Fruit fly (Drosophila melanogaster) whole organism, embryonic: ENCODE measurements around the gene CG4854.

Experiments used
- CG10979 ChIP-seq: fragments of 200-800 bp; sonication (Bioruptor generic); optimal IDR thresholded peaks from 2 replicates; lab custom pipeline; 2018; ENCODE audit warnings: missing biosample characterization, mild to moderate bottlenecking, missing genetic modification characterization, moderate library complexity
- CG11085 ChIP-seq: fragments of 200-800 bp; sonication (Bioruptor generic); IDR thresholded peaks from 2 replicates; pipeline ENCODE4 v1.3.6; 2022; ENCODE audit warnings: missing biosample characterization, missing genetic modification characterization
- CG11560 ChIP-seq: fragments of 200-800 bp; sonication (Bioruptor generic); IDR thresholded peaks from 3 replicates; pipeline ENCODE4 v1.3.6; 2022; ENCODE audit warnings: missing biosample characterization, missing genetic modification characterization
- CG12219 ChIP-seq: fragments of 200-800 bp; sonication (Bioruptor generic); optimal IDR thresholded peaks from 3 replicates; lab custom pipeline; 2018; ENCODE audit warnings: missing biosample characterization, mild to moderate bottlenecking, missing genetic modification characterization
- CG13123 ChIP-seq: fragments of 200-800 bp; sonication (Bioruptor generic); optimal IDR thresholded peaks from 2 replicates; lab custom pipeline; 2016; ENCODE audit warnings: missing biosample characterization, missing genetic modification characterization
- CG13775 ChIP-seq: fragments of 200-800 bp; sonication (Bioruptor generic); optimal IDR thresholded peaks from 3 replicates; lab custom pipeline; 2017; ENCODE audit warnings: missing biosample characterization, mild to moderate bottlenecking, missing genetic modification characterization
- CG14667 ChIP-seq: fragments of 200-800 bp; sonication (Bioruptor generic); IDR thresholded peaks from 2 replicates; pipeline ENCODE4 v1.3.6; 2022; ENCODE audit warnings: missing biosample characterization, missing genetic modification characterization
- CG14710 ChIP-seq: fragments of 200-800 bp; sonication (Bioruptor generic); optimal IDR thresholded peaks from 3 replicates; lab custom pipeline; 2019; ENCODE audit warnings: missing biosample characterization, mild to moderate bottlenecking, missing genetic modification characterization, moderate library complexity
- CG15479 ChIP-seq: fragments of 200-800 bp; sonication (Bioruptor generic); optimal IDR thresholded peaks from 3 replicates; lab custom pipeline; 2019; ENCODE audit warnings: missing biosample characterization, mild to moderate bottlenecking, missing genetic modification characterization, moderate library complexity
- CG17612 ChIP-seq: fragments of 200-800 bp; sonication (Bioruptor generic); IDR thresholded peaks from 2 replicates; pipeline ENCODE4 v1.3.6; 2022; ENCODE audit warnings: missing biosample characterization, missing genetic modification characterization
- CG18764 ChIP-seq: fragments of 200-800 bp; sonication (Bioruptor generic); optimal IDR thresholded peaks from 3 replicates; lab custom pipeline; 2016; ENCODE audit warnings: missing biosample characterization, missing genetic modification characterization
- CG2199 ChIP-seq: fragments of 200-800 bp; sonication (Bioruptor generic); IDR thresholded peaks from 3 replicates; pipeline ENCODE4 v1.3.6; 2022; ENCODE audit warnings: missing biosample characterization, missing genetic modification characterization
- CG2678 ChIP-seq: fragments of 200-800 bp; sonication (Bioruptor generic); optimal IDR thresholded peaks from 3 replicates; lab custom pipeline; 2019; ENCODE audit warnings: missing biosample characterization, mild to moderate bottlenecking, missing genetic modification characterization, moderate library complexity
- CG30020 ChIP-seq: fragments of 200-800 bp; optimal IDR thresholded peaks from 2 replicates; lab custom pipeline; 2019; ENCODE audit warnings: missing biosample characterization, mild to moderate bottlenecking, missing genetic modification characterization, moderate library complexity
- CG30431 ChIP-seq: fragments of 200-800 bp; sonication (Bioruptor generic); optimal IDR thresholded peaks from 2 replicates; lab custom pipeline; 2017; ENCODE audit warnings: missing biosample characterization, missing genetic modification characterization
- CG32532 ChIP-seq: fragments of 200-800 bp; sonication (Bioruptor generic); IDR thresholded peaks from 2 replicates; pipeline ENCODE4 v1.3.6; 2022; ENCODE audit warnings: missing biosample characterization, missing genetic modification characterization
- CG32767 ChIP-seq: fragments of 200-800 bp; sonication (Bioruptor generic); IDR thresholded peaks from 2 replicates; pipeline ENCODE4 v1.3.6; 2022; ENCODE audit warnings: missing biosample characterization, missing genetic modification characterization
- CG6683 ChIP-seq: fragments of 200-800 bp; sonication (Bioruptor generic); optimal IDR thresholded peaks from 2 replicates; lab custom pipeline; 2017; ENCODE audit warnings: missing biosample characterization, mild to moderate bottlenecking, missing genetic modification characterization, missing genetic modification reagents
- CG6854 ChIP-seq: fragments of 200-800 bp; sonication (Bioruptor generic); optimal IDR thresholded peaks from 3 replicates; lab custom pipeline; 2017; ENCODE audit warnings: missing biosample characterization, mild to moderate bottlenecking, missing genetic modification characterization
- CG7556 ChIP-seq: fragments of 200-800 bp; sonication (Bioruptor generic); optimal IDR thresholded peaks from 2 replicates; lab custom pipeline; 2017; ENCODE audit warnings: missing biosample characterization, mild to moderate bottlenecking, missing genetic modification characterization
- CG7745 ChIP-seq: fragments of 200-800 bp; sonication (Bioruptor generic); optimal IDR thresholded peaks from 2 replicates; lab custom pipeline; 2018; ENCODE audit warnings: missing biosample characterization, mild to moderate bottlenecking, missing genetic modification characterization, moderate library complexity
- CG7839 ChIP-seq: fragments of 200-800 bp; sonication (Bioruptor generic); optimal IDR thresholded peaks from 3 replicates; lab custom pipeline; 2018; ENCODE audit warnings: missing biosample characterization, mild to moderate bottlenecking, missing genetic modification characterization, moderate library complexity
- CG8089 ChIP-seq: fragments of 200-800 bp; sonication (Bioruptor generic); optimal IDR thresholded peaks from 3 replicates; lab custom pipeline; 2016; ENCODE audit warnings: missing biosample characterization, missing genetic modification characterization
- CG9437 ChIP-seq: fragments of 200-800 bp; sonication (Bioruptor generic); optimal IDR thresholded peaks from 2 replicates; lab custom pipeline; 2018; ENCODE audit warnings: missing biosample characterization, mild to moderate bottlenecking, missing genetic modification characterization
- CG9817 ChIP-seq: fragments of 200-800 bp; sonication (Bioruptor generic); optimal IDR thresholded peaks from 2 replicates; lab custom pipeline; 2018; ENCODE audit warnings: missing biosample characterization, mild to moderate bottlenecking, missing genetic modification characterization, moderate library complexity
- CHES-1-like ChIP-seq: fragments of 200-800 bp; sonication (Bioruptor generic); optimal IDR thresholded peaks from 2 replicates; lab custom pipeline; 2016; ENCODE audit warnings: missing biosample characterization, missing genetic modification characterization
- Camta ChIP-seq: fragments of 200-800 bp; sonication (Bioruptor generic); optimal IDR thresholded peaks from 2 replicates; lab custom pipeline; 2016; ENCODE audit warnings: missing biosample characterization, missing genetic modification characterization
- Dip2 ChIP-seq: fragments of 200-800 bp; sonication (Bioruptor generic); IDR thresholded peaks from 2 replicates; pipeline ENCODE4 v1.3.6; 2022; ENCODE audit warnings: missing biosample characterization, missing genetic modification characterization
- Ets65A ChIP-seq: fragments of 200-800 bp; sonication (Bioruptor generic); peaks from one replicate; lab custom pipeline; 2016; ENCODE audit warnings: missing biosample characterization, missing genetic modification characterization
- H2.0 ChIP-seq: fragments of 200-800 bp; sonication (Bioruptor generic); IDR thresholded peaks from 2 replicates; pipeline ENCODE4 v1.3.6; 2022; ENCODE audit warnings: missing biosample characterization, missing genetic modification characterization
- HLH54F ChIP-seq: fragments of 200-800 bp; sonication (Bioruptor generic); optimal IDR thresholded peaks from 3 replicates; lab custom pipeline; 2016; ENCODE audit warnings: missing biosample characterization, missing genetic modification characterization
- Hr3 ChIP-seq: fragments of 200-800 bp; sonication (Bioruptor generic); optimal IDR thresholded peaks from 3 replicates; lab custom pipeline; 2016; ENCODE audit warnings: missing biosample characterization, missing genetic modification characterization
- MBD-R2 ChIP-seq: fragments of 200-800 bp; sonication (Bioruptor generic); IDR thresholded peaks from 2 replicates; pipeline ENCODE4 v1.3.6; 2022; ENCODE audit warnings: missing biosample characterization, missing genetic modification characterization
- NFAT ChIP-seq: fragments of 200-800 bp; sonication (Bioruptor generic); IDR thresholded peaks from 2 replicates; pipeline ENCODE4 v1.3.6; 2022; ENCODE audit warnings: missing biosample characterization, missing genetic modification characterization
- Nf-YB ChIP-seq: fragments of 200-800 bp; sonication (Bioruptor generic); optimal IDR thresholded peaks from 3 replicates; lab custom pipeline; 2019; ENCODE audit warnings: missing biosample characterization, mild to moderate bottlenecking, missing genetic modification characterization, moderate library complexity
- Ptx1 ChIP-seq: fragments of 200-800 bp; sonication (Bioruptor generic); IDR thresholded peaks from 2 replicates; pipeline ENCODE4 v1.3.6; 2022; ENCODE audit warnings: missing biosample characterization, missing genetic modification characterization
- Six4 ChIP-seq: fragments of 200-800 bp; sonication (Bioruptor generic); optimal IDR thresholded peaks from 2 replicates; lab custom pipeline; 2016; ENCODE audit warnings: missing biosample characterization, missing genetic modification characterization
- caup ChIP-seq: fragments of 200-800 bp; sonication (Bioruptor generic); optimal IDR thresholded peaks from 3 replicates; lab custom pipeline; 2017; ENCODE audit warnings: missing biosample characterization, mild to moderate bottlenecking, missing genetic modification characterization, moderate library complexity; ENCODE audit not compliant: severe bottlenecking
- chn ChIP-seq: fragments of 200-800 bp; sonication (Bioruptor generic); optimal IDR thresholded peaks from 2 replicates; lab custom pipeline; 2016; ENCODE audit warnings: missing biosample characterization, missing genetic modification characterization
- ci ChIP-seq: fragments of 200-800 bp; sonication (Bioruptor generic); IDR thresholded peaks from 3 replicates; pipeline ENCODE4 v1.3.6; 2022; ENCODE audit warnings: missing biosample characterization, missing genetic modification characterization
- fd96Cb ChIP-seq: fragments of 200-800 bp; sonication (Bioruptor generic); optimal IDR thresholded peaks from 2 replicates; lab custom pipeline; 2018; ENCODE audit warnings: missing biosample characterization, mild to moderate bottlenecking, missing genetic modification characterization, moderate library complexity
- mam ChIP-seq: fragments of 200-800 bp; sonication (Bioruptor generic); optimal IDR thresholded peaks from 3 replicates; lab custom pipeline; 2016; ENCODE audit warnings: missing biosample characterization, missing genetic modification characterization
- otp ChIP-seq: fragments of 200-800 bp; sonication (Bioruptor generic); IDR thresholded peaks from 3 replicates; pipeline ENCODE4, ENCODE4 v1.3.6; 2022; ENCODE audit warnings: missing biosample characterization, missing genetic modification characterization
- peb ChIP-seq: fragments of 200-800 bp; sonication (Bioruptor generic); IDR thresholded peaks from 2 replicates; pipeline ENCODE4 v1.3.6; 2022; ENCODE audit warnings: missing biosample characterization, missing genetic modification characterization
- phol ChIP-seq: fragments of 200-800 bp; sonication (Bioruptor generic); optimal IDR thresholded peaks from 3 replicates; lab custom pipeline; 2018; ENCODE audit warnings: missing biosample characterization, mild to moderate bottlenecking, missing genetic modification characterization, moderate library complexity
- pum ChIP-seq: fragments of 200-800 bp; sonication (Bioruptor generic); optimal IDR thresholded peaks from 2 replicates; lab custom pipeline; 2016; ENCODE audit warnings: missing biosample characterization, missing genetic modification characterization
- sisA ChIP-seq: fragments of 200-800 bp; sonication (Bioruptor generic); IDR thresholded peaks from 2 replicates; pipeline ENCODE4 v1.3.6; 2022; ENCODE audit warnings: missing biosample characterization, missing genetic modification characterization
- vnd ChIP-seq: fragments of 200-800 bp; sonication (Bioruptor generic); IDR thresholded peaks from 3 replicates; pipeline ENCODE4 v1.3.6; 2022; ENCODE audit warnings: missing biosample characterization, missing genetic modification characterization; ENCODE audit not compliant: partially characterized antibody
- wdn ChIP-seq: fragments of 200-800 bp; sonication (Bioruptor generic); IDR thresholded peaks from 2 replicates; pipeline ENCODE4 v1.3.6; 2022; ENCODE audit warnings: missing biosample characterization, missing genetic modification characterization
- z ChIP-seq: fragments of 200-800 bp; sonication (Bioruptor generic); IDR thresholded peaks from 3 replicates; pipeline ENCODE4 v1.3.6; 2022; ENCODE audit warnings: missing biosample characterization, missing genetic modification characterization

Gene CG4854

dm6 chr3R:20031043-20031763 is 3.3 kb downstream of the CG4854 start, which contains the start of gene trem (continued):
- peak; percentile 56 for TF ChIP-seq CG11085 (GFP tag; lab: Robert Waterston, UW)
- peak; percentile 66 for TF ChIP-seq NFAT (GFP tag; lab: Robert Waterston, UW)
- TF ChIP-seq Dip2 = no peak
- TF ChIP-seq caup (GFP tag; lab: Kevin White, UChicago) = peak; percentile 58
- TF ChIP-seq chn (GFP tag; lab: Kevin White, UChicago) = peak; percentile 54
- peak; percentile 37 for TF ChIP-seq CG13123 (GFP tag; lab: Kevin White, UChicago)
- TF ChIP-seq wdn (GFP tag; lab: Robert Waterston, UW) = peak; percentile 5; the same call in 1 of the 2 replicates
- TF ChIP-seq CG7839 (tag; lab: Kevin White, UChicago) = peak; percentile 81
- TF ChIP-seq CG12219 (GFP tag; lab: Kevin White, UChicago) = peak; percentile 20
- peak; percentile 61; the same call in 2 of the 3 replicates for TF ChIP-seq CG11560
- peak; percentile 28 for TF ChIP-seq CHES-1-like (GFP tag; lab: Kevin White, UChicago)
- no peak for TF ChIP-seq CG6854 (GFP tag; lab: Kevin White, UChicago)
- TF ChIP-seq CG30431 (GFP tag; lab: Kevin White, UChicago) = peak; percentile 50
- peak; percentile 45 for TF ChIP-seq Nf-YB (GFP tag; lab: Kevin White, UChicago)
- TF ChIP-seq CG6683 (GFP tag; lab: Kevin White, UChicago) = peak; percentile 13
- TF ChIP-seq CG18764 (GFP tag; lab: Kevin White, UChicago) = peak; percentile 51
- TF ChIP-seq CG32767 (GFP tag; lab: Robert Waterston, UW) = no peak
- peak; percentile 96 for TF ChIP-seq Ets65A (GFP tag; lab: Kevin White, UChicago)
- TF ChIP-seq Hr3 (GFP tag; lab: Kevin White, UChicago) = peak; percentile 84
- peak; percentile 82 for TF ChIP-seq CG7556 (GFP tag; lab: Kevin White, UChicago)
- no peak for TF ChIP-seq z (GFP tag; lab: Robert Waterston, UW)
- TF ChIP-seq CG8089 (GFP tag; lab: Kevin White, UChicago) = peak; percentile 16
- no peak for TF ChIP-seq CG2199
- TF ChIP-seq Six4 (GFP tag; lab: Kevin White, UChicago) = peak; percentile 40
- TF ChIP-seq HLH54F = peak; percentile 54
- 0 out of 2 replicates have a peak, but pooled peaks have one; percentile 25 for TF ChIP-seq CG17612 (GFP tag; lab: Robert Waterston, UW)
- no peak for TF ChIP-seq vnd (GFP tag; lab: Robert Waterston, UW)
- peak; percentile 83 for TF ChIP-seq CG14710 (tag; lab: Kevin White, UChicago)
- TF ChIP-seq fd96Cb (tag; lab: Kevin White, UChicago) = peak; percentile 59
- TF ChIP-seq peb (GFP tag; lab: Robert Waterston, UW) = 0 out of 2 replicates have a peak, but pooled peaks have one; percentile 13
- peak; percentile 67 for TF ChIP-seq CG32532 (GFP tag; lab: Robert Waterston, UW)
- TF ChIP-seq CG30020 (tag; lab: Kevin White, UChicago) = peak; percentile 93
- TF ChIP-seq H2.0 (GFP tag; lab: Robert Waterston, UW) = peak; percentile 50
- TF ChIP-seq CG10979 = peak; percentile 63
- peak; percentile 1 for TF ChIP-seq CG15479 (GFP tag; lab: Kevin White, UChicago)
- TF ChIP-seq Ptx1 (GFP tag; lab: Robert Waterston, UW) = peak; percentile 80
- TF ChIP-seq phol (tag; lab: Kevin White, UChicago) = peak; percentile 81
- TF ChIP-seq CG2678 (tag; lab: Kevin White, UChicago) = peak; percentile 83
- peak; percentile 49 for TF ChIP-seq pum (GFP tag; lab: Kevin White, UChicago)
- TF ChIP-seq Camta (GFP tag; lab: Kevin White, UChicago) = peak; percentile 40
- peak; percentile 20; the same call in 1 of the 3 replicates for TF ChIP-seq ci (GFP tag; lab: Robert Waterston, UW)
- TF ChIP-seq CG14667 (GFP tag; lab: Robert Waterston, UW) = peak; percentile 72
- TF ChIP-seq MBD-R2 = peak; percentile 91
- TF ChIP-seq CG9817 (tag; lab: Kevin White, UChicago) = peak; percentile 84
- peak; percentile 81 for TF ChIP-seq CG9437
- no peak for TF ChIP-seq CG7745 (tag; lab: Kevin White, UChicago)
- no peak for TF ChIP-seq otp (GFP tag; lab: Robert Waterston, UW)
- peak; percentile 78 for TF ChIP-seq sisA (GFP tag; lab: Robert Waterston, UW)
- TF ChIP-seq mam (GFP tag; lab: Kevin White, UChicago) = peak; percentile 73
- peak; percentile 89 for TF ChIP-seq CG13775 (GFP tag; lab: Kevin White, UChicago)
